Worm (Caenorhabditis elegans) whole organism, L3 larva: ENCODE measurements around the gene mec-17.

ENCODE experiments used
- R02D3.7 ChIP-seq: fragments of 150-350 bp; optimal IDR thresholded peaks from 2 replicates; lab custom pipeline; 2014; ENCODE audit warnings: missing biosample characterization, missing genetic modification characterization
- ZK546.5 ChIP-seq: sonication (generic microtip); optimal IDR thresholded peaks from 2 replicates; lab custom pipeline; 2017; ENCODE audit warnings: missing biosample characterization, missing genetic modification characterization
- aly-2 ChIP-seq: fragments of 150-350 bp; optimal IDR thresholded peaks from 2 replicates; lab custom pipeline; 2014; ENCODE audit warnings: missing biosample characterization, missing genetic modification characterization
- ceh-28 ChIP-seq: fragments of 150-350 bp; optimal IDR thresholded peaks from 2 replicates; lab custom pipeline; 2014; ENCODE audit warnings: missing biosample characterization, missing genetic modification reagents, missing genetic modification characterization
- ceh-82 ChIP-seq: fragments of 150-350 bp; optimal IDR thresholded peaks from 2 replicates; lab custom pipeline; 2014; ENCODE audit warnings: missing biosample characterization, missing genetic modification characterization
- daf-12 ChIP-seq: fragments of 150-350 bp; optimal IDR thresholded peaks from 2 replicates; lab custom pipeline; 2014; ENCODE audit warnings: missing biosample characterization, missing genetic modification reagents, missing genetic modification characterization
- egl-27 ChIP-seq: sonication (generic microtip); optimal IDR thresholded peaks from 4 replicates; lab custom pipeline; 2017; ENCODE audit warnings: missing biosample characterization, missing genetic modification reagents, missing genetic modification characterization
- egl-5 ChIP-seq: fragments of 150-350 bp; optimal IDR thresholded peaks from 2 replicates; lab custom pipeline; 2017; ENCODE audit warnings: missing biosample characterization, missing genetic modification reagents, missing genetic modification characterization, inconsistent platforms
- elt-1 ChIP-seq: fragments of 150-350 bp; optimal IDR thresholded peaks from 2 replicates; lab custom pipeline; 2014; ENCODE audit warnings: missing biosample characterization, missing genetic modification characterization
- elt-2 ChIP-seq: sonication (generic microtip); optimal IDR thresholded peaks from 2 replicates; lab custom pipeline; 2016; ENCODE audit warnings: missing genetic modification reagents, mild to moderate bottlenecking, missing genetic modification characterization, missing compliant biosample characterization
- elt-3 ChIP-seq, 3 experiments: fragments of 150-350 bp in 1 of 3; sonication (generic microtip) in 2 of 3; optimal IDR thresholded peaks; 2 replicates in 2 of 3; 4 replicates in 1 of 3; lab custom pipeline; 2014 to 2017; ENCODE audit warnings: missing biosample characterization in 3 of 3, missing genetic modification characterization in 3 of 3
- fkh-10 ChIP-seq: sonication (generic microtip); optimal IDR thresholded peaks from 2 replicates; lab custom pipeline; 2017; ENCODE audit warnings: missing biosample characterization, missing genetic modification reagents, missing genetic modification characterization
- fkh-2 ChIP-seq: fragments of 150-350 bp; optimal IDR thresholded peaks from 2 replicates; lab custom pipeline; 2014; ENCODE audit warnings: missing biosample characterization, missing genetic modification reagents, missing genetic modification characterization
- fos-1 ChIP-seq: fragments of 150-350 bp; optimal IDR thresholded peaks from 2 replicates; lab custom pipeline; 2014; ENCODE audit warnings: missing biosample characterization, missing genetic modification characterization
- lin-39 ChIP-seq: fragments of 150-350 bp; optimal IDR thresholded peaks from 2 replicates; lab custom pipeline; 2018; ENCODE audit warnings: missing biosample characterization, missing genetic modification reagents, missing genetic modification characterization
- lsy-12 ChIP-seq: sonication (generic microtip); optimal IDR thresholded peaks from 2 replicates; lab custom pipeline; 2016; ENCODE audit warnings: mild to moderate bottlenecking, missing genetic modification characterization, missing compliant biosample characterization
- mdl-1 ChIP-seq: fragments of 150-350 bp; optimal IDR thresholded peaks from 2 replicates; lab custom pipeline; 2014; ENCODE audit warnings: missing biosample characterization, missing genetic modification characterization
- mml-1 ChIP-seq: fragments of 150-350 bp; sonication (generic microtip); optimal IDR thresholded peaks from 3 replicates; lab custom pipeline; 2014; ENCODE audit warnings: missing biosample characterization, missing genetic modification characterization
- nfya-1 ChIP-seq: sonication (generic microtip); optimal IDR thresholded peaks from 2 replicates; lab custom pipeline; 2017; ENCODE audit warnings: missing genetic modification characterization, mild to moderate bottlenecking, missing compliant biosample characterization, antibody characterized with exemption, moderate library complexity; ENCODE audit not compliant: insufficient read depth
- nhr-11 ChIP-seq: fragments of 150-350 bp; optimal IDR thresholded peaks from 2 replicates; lab custom pipeline; 2014; ENCODE audit warnings: missing biosample characterization, missing genetic modification characterization
- nhr-12 ChIP-seq: fragments of 150-350 bp; optimal IDR thresholded peaks from 2 replicates; lab custom pipeline; 2014; ENCODE audit warnings: missing biosample characterization, missing genetic modification characterization
- nhr-23 ChIP-seq: fragments of 150-350 bp; optimal IDR thresholded peaks from 2 replicates; lab custom pipeline; 2014; ENCODE audit warnings: missing biosample characterization, missing genetic modification reagents, missing genetic modification characterization
- nhr-237 ChIP-seq: fragments of 150-350 bp; optimal IDR thresholded peaks from 2 replicates; lab custom pipeline; 2014; ENCODE audit warnings: missing biosample characterization, missing genetic modification characterization
- nhr-25 ChIP-seq: sonication (generic microtip); optimal IDR thresholded peaks from 2 replicates; lab custom pipeline; 2017; ENCODE audit warnings: missing biosample characterization, missing genetic modification characterization
- nhr-28 ChIP-seq: fragments of 150-350 bp; optimal IDR thresholded peaks from 2 replicates; lab custom pipeline; 2014; ENCODE audit warnings: missing biosample characterization, missing genetic modification characterization
- nhr-43 ChIP-seq: sonication (generic microtip); optimal IDR thresholded peaks from 2 replicates; lab custom pipeline; 2016; ENCODE audit warnings: mild to moderate bottlenecking, missing genetic modification characterization, missing compliant biosample characterization; ENCODE audit not compliant: poor library complexity, severe bottlenecking
- nhr-67 ChIP-seq: fragments of 150-350 bp; optimal IDR thresholded peaks from 2 replicates; lab custom pipeline; 2014; ENCODE audit warnings: missing biosample characterization, missing genetic modification characterization
- nhr-76 ChIP-seq: fragments of 150-350 bp; sonication (generic microtip); optimal IDR thresholded peaks from 5 replicates; lab custom pipeline; 2014; ENCODE audit warnings: missing biosample characterization, missing genetic modification characterization
- nhr-77 ChIP-seq: fragments of 150-350 bp; optimal IDR thresholded peaks from 2 replicates; lab custom pipeline; 2014; ENCODE audit warnings: missing biosample characterization, missing genetic modification characterization
- pha-4 ChIP-seq: fragments of 150-350 bp; optimal IDR thresholded peaks from 2 replicates; lab custom pipeline; 2014; ENCODE audit warnings: missing biosample characterization, missing genetic modification reagents, missing genetic modification characterization
- pqm-1 ChIP-seq: fragments of 150-350 bp; optimal IDR thresholded peaks from 2 replicates; lab custom pipeline; 2017; ENCODE audit warnings: missing biosample characterization, missing genetic modification characterization, inconsistent platforms
- snpc-4 ChIP-seq: fragments of 150-350 bp; optimal IDR thresholded peaks from 2 replicates; lab custom pipeline; 2014; ENCODE audit warnings: missing biosample characterization, missing genetic modification characterization
- tbx-2 ChIP-seq: sonication (generic microtip); optimal IDR thresholded peaks from 2 replicates; lab custom pipeline; 2016; ENCODE audit warnings: mild to moderate bottlenecking, missing genetic modification characterization, missing compliant biosample characterization
- unc-39 ChIP-seq: sonication (generic microtip); optimal IDR thresholded peaks from 4 replicates; lab custom pipeline; 2017; ENCODE audit warnings: missing biosample characterization, missing genetic modification characterization
- unc-62 ChIP-seq: fragments of 150-350 bp; sonication (generic microtip); optimal IDR thresholded peaks from 4 replicates; lab custom pipeline; 2014; ENCODE audit warnings: missing biosample characterization, missing genetic modification reagents, missing genetic modification characterization
- zag-1 ChIP-seq: fragments of 150-350 bp; optimal IDR thresholded peaks from 2 replicates; lab custom pipeline; 2014; ENCODE audit warnings: missing biosample characterization, missing genetic modification characterization

The mec-17 gene

ce11 chrIV:8008137-8008536 is 21.2 kb upstream of the mec-17 start:
- TF ChIP-seq nhr-28 (tag; lab: Kevin White, UChicago) (no peak), mdl-1 (tag; lab: Kevin White, UChicago) (no peak), unc-39 (tag; lab: Kevin White, UChicago) (no peak), egl-27 (tag; lab: Kevin White, UChicago) (no peak), snpc-4 (tag; lab: Kevin White, UChicago) (no peak), elt-3 (tag; optimal IDR thresholded peaks at IDR 0.05; lab: Kevin White, UChicago) (no peak), zag-1 (no peak), nhr-12 (no peak), ZK546.5 (no peak), fkh-10 (GFP tag; lab: Kevin White, UChicago) (no peak), nhr-237 (no peak), daf-12 (no peak)

ce11 chrIV:8007549-8007948 is 20.6 kb upstream of the mec-17 start:
- TF ChIP-seq egl-27 (tag; lab: Kevin White, UChicago), result no peak

ce11 chrIV:8006161-8006560 is 19.2 kb upstream of the mec-17 start:
- TF ChIP-seq nhr-28 (tag; lab: Kevin White, UChicago) (no peak), egl-5 (no peak), mml-1 (no peak), egl-27 (tag; lab: Kevin White, UChicago) (no peak), nhr-43 (tag; lab: Kevin White, UChicago) (no peak), fos-1 (no peak), elt-1 (tag; lab: Kevin White, UChicago) (no peak), ceh-82 (no peak), nhr-23 (tag; lab: Kevin White, UChicago) (no peak), unc-62 (GFP tag; lab: Kevin White, UChicago) (no peak), nfya-1 (tag; lab: Kevin White, UChicago) (no peak), daf-12 (no peak), mdl-1 (tag; lab: Kevin White, UChicago) (no peak), aly-2 (tag; lab: Kevin White, UChicago) (no peak), fkh-2 (no peak), elt-2 (tag; lab: Kevin White, UChicago) (no peak), lsy-12 (no peak), pqm-1 (tag; lab: Kevin White, UChicago) (no peak), zag-1 (no peak)

DNA sequence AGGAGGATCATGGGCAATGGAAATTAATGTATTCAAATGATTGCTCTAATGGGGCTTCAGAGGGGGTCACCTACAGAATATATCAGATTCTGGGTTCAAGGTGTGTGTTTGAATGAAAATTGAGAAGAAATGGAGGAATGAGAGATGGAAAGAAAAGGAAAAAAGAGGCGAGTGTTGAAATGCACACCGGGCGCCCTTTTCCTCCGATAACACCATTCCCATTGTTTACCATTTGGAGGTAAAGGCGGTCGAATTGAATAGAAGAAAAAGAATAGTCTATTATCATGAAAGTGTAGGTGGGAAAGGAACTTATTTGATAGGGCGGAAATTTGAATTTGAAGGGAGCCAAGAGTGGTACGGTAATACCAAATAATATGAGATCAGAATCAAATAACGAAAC is 18.4 kb upstream of the mec-17 start:
- TF ChIP-seq fos-1 (no peak), elt-3 (tag; optimal IDR thresholded peaks at IDR 0.05; lab: Kevin White, UChicago) (no peak), elt-2 (tag; lab: Kevin White, UChicago) (peak; percentile 72), pha-4 (tag; lab: Kevin White, UChicago) (peak; percentile 76)

DNA sequence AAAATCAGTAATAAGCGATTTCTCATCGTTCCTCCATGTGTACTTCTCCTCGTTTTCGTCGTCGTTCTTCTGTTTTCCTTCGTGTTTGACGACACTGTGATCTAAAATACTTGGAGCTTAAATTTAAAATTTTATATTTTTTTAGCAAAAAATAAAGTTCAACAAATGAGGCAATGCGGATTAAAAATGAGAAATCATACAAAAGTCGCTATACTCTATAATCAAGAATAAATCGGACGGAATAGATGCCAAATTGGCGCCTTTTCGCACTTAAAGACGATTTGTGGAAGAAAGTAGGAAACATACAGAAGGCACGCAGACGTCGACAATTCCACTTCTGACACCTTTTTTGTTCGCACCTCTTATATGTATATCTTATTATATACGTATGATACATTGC is 17.0 kb upstream of the mec-17 start, which contains the start of gene rig-4:
TSS of gene rig-4 (minus strand) at position 101 of the 400 bp plus-strand sequence.
- no peak for TF ChIP-seq fkh-2
- TF ChIP-seq nhr-28 (tag; lab: Kevin White, UChicago), result no peak
- no peak for TF ChIP-seq lin-39 (tag; lab: Kevin White, UChicago)
- TF ChIP-seq ceh-82, result no peak
- no peak for TF ChIP-seq elt-2 (tag; lab: Kevin White, UChicago)
- TF ChIP-seq unc-62 (GFP tag; lab: Kevin White, UChicago), result no peak
- no peak for TF ChIP-seq ceh-28
- TF ChIP-seq elt-1 (tag; lab: Kevin White, UChicago), result no peak
- no peak for TF ChIP-seq tbx-2 (tag; lab: Kevin White, UChicago)
- TF ChIP-seq nfya-1 (tag; lab: Kevin White, UChicago), result no peak
- no peak for TF ChIP-seq nhr-11 (tag; lab: Kevin White, UChicago)
- no peak for TF ChIP-seq egl-5
- no peak for TF ChIP-seq nhr-67 (tag; lab: Kevin White, UChicago)
- TF ChIP-seq R02D3.7 (tag; lab: Kevin White, UChicago), result no peak

ce11 chrIV:8000763-8001162 is 13.8 kb upstream of the mec-17 start:
- TF ChIP-seq nhr-77 (tag; lab: Kevin White, UChicago) (no peak), unc-62 (GFP tag; lab: Kevin White, UChicago) (no peak), nhr-76 (tag; lab: Kevin White, UChicago) (no peak), nhr-25 (tag; lab: Kevin White, UChicago) (no peak)
- TF ChIP-seq, all 47 proteins: peak for 0
